Worm (Caenorhabditis elegans) whole organism, early embryonic: Measurements from ENCODE around the gene F23B2.10.

Source experiments
- aly-1 ChIP-seq: sonication (generic microtip); optimal IDR thresholded peaks from 2 replicates; lab custom pipeline; 2016; ENCODE audit warnings: missing genetic modification characterization, missing compliant biosample characterization
- ama-1 ChIP-seq: fragments of 150-350 bp; optimal IDR thresholded peaks from 2 replicates; lab custom pipeline; 2014
- ceh-13 ChIP-seq: fragments of 200-800 bp; sonication (Bioruptor generic); optimal IDR thresholded peaks from 2 replicates; lab custom pipeline; 2018; ENCODE audit warnings: mild to moderate bottlenecking, missing genetic modification characterization, missing compliant biosample characterization
- ceh-36 ChIP-seq: sonication (generic microtip); optimal IDR thresholded peaks from 2 replicates; lab custom pipeline; 2016; ENCODE audit warnings: missing genetic modification characterization, inconsistent platforms, missing compliant biosample characterization
- flt-1 ChIP-seq: fragments of 200-800 bp; sonication (Bioruptor generic); IDR thresholded peaks from 2 replicates; pipeline ENCODE4 v1.3.6; 2022; ENCODE audit warnings: missing genetic modification characterization, missing compliant biosample characterization
- hmbx-1 ChIP-seq: sonication (generic microtip); optimal IDR thresholded peaks from 2 replicates; lab custom pipeline; 2016; ENCODE audit warnings: mild to moderate bottlenecking, missing genetic modification characterization, missing compliant biosample characterization
- hmg-4 ChIP-seq: fragments of 200-800 bp; sonication (Bioruptor generic); optimal IDR thresholded peaks from 2 replicates; lab custom pipeline; 2018; ENCODE audit warnings: mild to moderate bottlenecking, missing genetic modification characterization, missing compliant biosample characterization
- scrt-1 ChIP-seq: fragments of 200-800 bp; sonication (Bioruptor generic); IDR thresholded peaks from 2 replicates; pipeline ENCODE4 v1.3.6; 2022; ENCODE audit warnings: missing genetic modification characterization, missing compliant biosample characterization
- tbx-11 ChIP-seq: fragments of 200-800 bp; sonication (Bioruptor generic); IDR thresholded peaks from 2 replicates; pipeline ENCODE4 v1.3.6; 2022; ENCODE audit warnings: missing genetic modification characterization, missing compliant biosample characterization

DNA sequence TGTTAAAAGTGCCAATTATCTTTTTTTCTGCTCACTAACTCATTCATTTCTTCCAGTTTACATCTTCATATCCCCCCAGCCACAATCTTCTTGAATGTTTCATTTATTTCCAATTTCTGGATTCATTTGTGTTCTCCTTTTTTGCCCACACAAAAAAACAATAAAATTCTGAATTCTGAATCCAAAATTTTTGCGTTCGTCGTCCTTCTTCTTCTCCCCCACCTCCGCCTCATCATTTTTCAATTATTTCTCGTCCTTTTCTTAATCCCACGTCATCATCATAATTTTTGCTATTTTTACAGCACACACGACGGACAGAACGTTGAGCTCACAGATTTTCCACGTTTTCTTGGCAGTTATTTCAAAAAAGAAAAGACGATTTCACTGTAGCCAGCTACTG lies 30.4 kb upstream of the F23B2.10 start, which contains the start of gene C07C7.1:
- no peak for TF ChIP-seq flt-1 (GFP tag; lab: Robert Waterston, UW)
- no peak for TF ChIP-seq ama-1
- TF ChIP-seq ceh-36 (tag; lab: Kevin White, UChicago), result no peak
- TF ChIP-seq ceh-13, result no peak
- no peak for TF ChIP-seq scrt-1 (GFP tag; lab: Robert Waterston, UW)
- no peak for TF ChIP-seq tbx-11 (GFP tag; lab: Robert Waterston, UW)
- no peak for TF ChIP-seq hmg-4
- TF ChIP-seq hmbx-1 (tag; lab: Kevin White, UChicago), result no peak
- TF ChIP-seq aly-1 (tag; lab: Kevin White, UChicago), result no peak
